Worm (Caenorhabditis elegans) whole organism, early embryonic: Measurements from ENCODE around the gene C55A6.6.

Source experiments
- ama-1 ChIP-seq: fragments of 150-350 bp; optimal IDR thresholded peaks from 2 replicates; lab custom pipeline; 2014
- ceh-36 ChIP-seq: sonication (generic microtip); optimal IDR thresholded peaks from 2 replicates; lab custom pipeline; 2016; ENCODE audit warnings: missing genetic modification characterization, inconsistent platforms, missing compliant biosample characterization
- hmbx-1 ChIP-seq: sonication (generic microtip); optimal IDR thresholded peaks from 2 replicates; lab custom pipeline; 2016; ENCODE audit warnings: mild to moderate bottlenecking, missing genetic modification characterization, missing compliant biosample characterization
- tbx-37 ChIP-seq: fragments of 200-800 bp; sonication (Bioruptor generic); conservative IDR thresholded peaks from 2 replicates; pipeline ENCODE4 v1.3.6; 2022; ENCODE audit warnings: missing genetic modification reagents, missing genetic modification characterization, missing compliant biosample characterization
- tra-4 ChIP-seq: sonication (generic microtip); optimal IDR thresholded peaks from 2 replicates; lab custom pipeline; 2017; ENCODE audit warnings: missing genetic modification characterization, missing compliant biosample characterization

DNA sequence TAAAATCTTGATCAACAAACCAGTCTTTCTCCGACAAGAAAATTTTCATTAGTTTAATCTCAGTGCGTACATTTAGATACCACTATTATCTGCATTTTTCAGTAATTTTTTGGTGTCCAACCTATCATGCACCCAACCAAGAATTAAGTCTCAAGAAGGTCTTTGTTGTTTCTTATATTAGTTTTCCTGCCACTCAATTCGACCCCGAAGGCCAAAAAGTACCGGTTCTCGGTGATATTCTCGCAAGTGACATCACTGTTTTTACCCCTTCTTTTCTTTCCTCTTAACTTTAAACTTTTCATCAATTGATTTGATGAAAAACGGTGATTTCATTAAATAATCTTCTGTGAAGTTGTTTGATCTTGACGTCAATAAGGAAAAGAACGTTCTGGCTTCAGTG lies 29.0 kb upstream of the C55A6.6 start, which contains the start of gene F38B7.2:
- TF ChIP-seq hmbx-1 (tag; lab: Kevin White, UChicago) (no peak), ama-1 (lab: Kevin White, UChicago) (no peak), tbx-37 (no peak), ceh-36 (tag; lab: Kevin White, UChicago) (no peak), tra-4 (tag; lab: Kevin White, UChicago) (no peak)
